Worm (Caenorhabditis elegans) whole organism, mixed stage, embryonic: ENCODE measurements around the gene srh-206.

Source experiments
- M03D4.4 ChIP-seq: sonication (generic microtip); optimal IDR thresholded peaks from 2 replicates; lab custom pipeline; 2017; ENCODE audit warnings: mild to moderate bottlenecking, missing genetic modification characterization, missing compliant biosample characterization
- bed-3 ChIP-seq: fragments of 200-800 bp; sonication (Bioruptor generic); optimal IDR thresholded peaks from 3 replicates; lab custom pipeline; 2018; ENCODE audit warnings: mild to moderate bottlenecking, missing genetic modification characterization, moderate library complexity, missing compliant biosample characterization
- blmp-1 ChIP-seq: fragments of 150-350 bp; optimal IDR thresholded peaks from 2 replicates; lab custom pipeline; 2014; ENCODE audit warnings: missing biosample characterization, missing genetic modification characterization
- ceh-39 ChIP-seq: fragments of 150-350 bp; optimal IDR thresholded peaks from 2 replicates; lab custom pipeline; 2014; ENCODE audit warnings: missing biosample characterization, missing genetic modification characterization
- ceh-43 ChIP-seq: fragments of 200-800 bp; sonication (Bioruptor generic); optimal IDR thresholded peaks from 2 replicates; lab custom pipeline; 2018; ENCODE audit warnings: mild to moderate bottlenecking, missing genetic modification characterization, moderate library complexity, missing compliant biosample characterization
- ceh-83 ChIP-seq: fragments of 200-800 bp; sonication (Bioruptor generic); optimal IDR thresholded peaks from 2 replicates; lab custom pipeline; 2018; ENCODE audit warnings: mild to moderate bottlenecking, missing genetic modification characterization, missing compliant biosample characterization
- ces-1 ChIP-seq: fragments of 150-350 bp; optimal IDR thresholded peaks from 2 replicates; lab custom pipeline; 2014; ENCODE audit warnings: missing biosample characterization, missing genetic modification reagents, missing genetic modification characterization
- cnd-1 ChIP-seq: fragments of 200-800 bp; sonication (Bioruptor generic); optimal IDR thresholded peaks from 2 replicates; lab custom pipeline; 2018; ENCODE audit warnings: mild to moderate bottlenecking, missing genetic modification characterization, missing compliant biosample characterization
- drap-1 ChIP-seq: fragments of 200-800 bp; sonication (Bioruptor generic); optimal IDR thresholded peaks from 3 replicates; lab custom pipeline; 2018; ENCODE audit warnings: mild to moderate bottlenecking, missing genetic modification characterization, missing compliant biosample characterization
- elt-3 ChIP-seq: fragments of 150-350 bp; optimal IDR thresholded peaks from 2 replicates; lab custom pipeline; 2014; ENCODE audit warnings: missing biosample characterization, missing genetic modification characterization
- flh-1 ChIP-seq: fragments of 200-800 bp; sonication (Bioruptor generic); optimal IDR thresholded peaks from 2 replicates; lab custom pipeline; 2018; ENCODE audit warnings: mild to moderate bottlenecking, missing genetic modification characterization, moderate library complexity, missing compliant biosample characterization
- ham-2 ChIP-seq: fragments of 200-800 bp; sonication (Bioruptor generic); optimal IDR thresholded peaks from 2 replicates; lab custom pipeline; 2018; ENCODE audit warnings: mild to moderate bottlenecking, missing genetic modification characterization, missing compliant biosample characterization
- hlh-1 ChIP-seq: fragments of 150-350 bp; optimal IDR thresholded peaks from 2 replicates; lab custom pipeline; 2014; ENCODE audit warnings: missing biosample characterization, missing genetic modification reagents, missing genetic modification characterization
- lin-13 ChIP-seq: fragments of 150-350 bp; optimal IDR thresholded peaks from 2 replicates; lab custom pipeline; 2014; ENCODE audit warnings: missing biosample characterization, missing genetic modification characterization
- lin-32 ChIP-seq: fragments of 200-800 bp; sonication (Bioruptor generic); optimal IDR thresholded peaks from 2 replicates; lab custom pipeline; 2018; ENCODE audit warnings: mild to moderate bottlenecking, missing genetic modification characterization, missing compliant biosample characterization
- lsy-2 ChIP-seq: fragments of 150-350 bp; optimal IDR thresholded peaks from 2 replicates; lab custom pipeline; 2014; ENCODE audit warnings: missing biosample characterization, missing genetic modification characterization
- mab-5 ChIP-seq: fragments of 150-350 bp; optimal IDR thresholded peaks from 2 replicates; lab custom pipeline; 2014; ENCODE audit warnings: missing biosample characterization, missing genetic modification characterization
- mep-1 ChIP-seq: fragments of 150-350 bp; optimal IDR thresholded peaks from 2 replicates; lab custom pipeline; 2017; ENCODE audit warnings: missing biosample characterization, missing genetic modification reagents, missing genetic modification characterization, inconsistent platforms
- mls-2 ChIP-seq: sonication (generic microtip); optimal IDR thresholded peaks from 2 replicates; lab custom pipeline; 2016; ENCODE audit warnings: mild to moderate bottlenecking, missing genetic modification characterization, moderate library complexity, missing compliant biosample characterization
- nhr-12 ChIP-seq: fragments of 150-350 bp; optimal IDR thresholded peaks from 2 replicates; lab custom pipeline; 2014; ENCODE audit warnings: missing biosample characterization, missing genetic modification characterization
- nhr-2 ChIP-seq: fragments of 150-350 bp; optimal IDR thresholded peaks from 2 replicates; lab custom pipeline; 2014; ENCODE audit warnings: missing biosample characterization, missing genetic modification characterization
- nhr-237 ChIP-seq: fragments of 150-350 bp; optimal IDR thresholded peaks from 2 replicates; lab custom pipeline; 2014; ENCODE audit warnings: missing biosample characterization, missing genetic modification characterization
- nhr-28 ChIP-seq: fragments of 150-350 bp; optimal IDR thresholded peaks from 2 replicates; lab custom pipeline; 2014; ENCODE audit warnings: missing biosample characterization, missing genetic modification characterization
- pha-4 ChIP-seq: fragments of 150-350 bp; optimal IDR thresholded peaks from 2 replicates; lab custom pipeline; 2018; ENCODE audit warnings: missing biosample characterization, missing genetic modification reagents, missing genetic modification characterization
- sem-2 ChIP-seq: fragments of 200-800 bp; sonication (Bioruptor generic); optimal IDR thresholded peaks from 2 replicates; lab custom pipeline; 2018; ENCODE audit warnings: mild to moderate bottlenecking, missing genetic modification characterization, missing compliant biosample characterization
- snpc-4 ChIP-seq: fragments of 150-350 bp; optimal IDR thresholded peaks from 2 replicates; lab custom pipeline; 2014; ENCODE audit warnings: missing biosample characterization, missing genetic modification characterization
- sptf-1 ChIP-seq: sonication (generic microtip); optimal IDR thresholded peaks from 2 replicates; lab custom pipeline; 2017; ENCODE audit warnings: mild to moderate bottlenecking, missing genetic modification characterization, moderate library complexity, missing compliant biosample characterization
- unc-39 ChIP-seq: fragments of 150-350 bp; optimal IDR thresholded peaks from 2 replicates; lab custom pipeline; 2014; ENCODE audit warnings: missing biosample characterization, missing genetic modification characterization
- unc-62 ChIP-seq: fragments of 150-350 bp; optimal IDR thresholded peaks from 2 replicates; lab custom pipeline; 2014; ENCODE audit warnings: missing biosample characterization, missing genetic modification reagents, missing genetic modification characterization
- zip-8 ChIP-seq: fragments of 150-350 bp; optimal IDR thresholded peaks from 2 replicates; lab custom pipeline; 2014; ENCODE audit warnings: missing biosample characterization, missing genetic modification characterization
- ztf-11 ChIP-seq: fragments of 150-350 bp; optimal IDR thresholded peaks from 2 replicates; lab custom pipeline; 2014; ENCODE audit warnings: missing biosample characterization, missing genetic modification characterization

srh-206 gene

DNA sequence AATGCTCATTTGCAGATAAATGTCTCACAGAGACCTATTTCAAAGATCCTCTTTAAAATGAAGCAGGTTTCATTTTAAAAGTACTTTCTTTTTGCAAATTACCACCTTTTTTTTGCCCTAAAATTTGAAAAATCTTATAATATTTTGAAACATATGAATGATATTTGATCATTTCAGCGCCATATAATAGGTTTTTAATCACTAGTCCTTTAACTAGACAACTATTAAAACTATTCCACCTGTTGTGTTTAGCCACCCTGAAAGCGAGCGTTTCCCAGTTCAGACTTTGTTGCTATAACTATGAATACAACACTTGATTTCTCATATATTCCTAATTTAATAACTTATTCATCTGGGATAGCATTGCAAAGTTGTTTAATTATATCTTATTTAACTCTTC is 37.1 kb upstream of the srh-206 start, which contains the start of gene srz-95:
srz-95 (plus strand) TSS at position 301 of the 400 bp plus-strand sequence.
- TF ChIP-seq lin-32 (GFP tag; lab: Kevin White, UChicago) (no peak), ceh-83 (GFP tag; lab: Kevin White, UChicago) (no peak), nhr-2 (no peak), bed-3 (GFP tag; lab: Kevin White, UChicago) (no peak), lsy-2 (tag; lab: Kevin White, UChicago) (no peak), pha-4 (tag; lab: Kevin White, UChicago) (no peak), unc-39 (no peak), ces-1 (GFP tag; lab: Kevin White, UChicago) (no peak), nhr-12 (tag; lab: Kevin White, UChicago) (no peak), snpc-4 (tag; lab: Kevin White, UChicago) (no peak), ceh-39 (tag; lab: Kevin White, UChicago) (no peak), unc-62 (no peak), ham-2 (GFP tag; lab: Kevin White, UChicago) (no peak), blmp-1 (tag; lab: Kevin White, UChicago) (no peak), ceh-43 (GFP tag; lab: Kevin White, UChicago) (no peak), sptf-1 (tag; lab: Kevin White, UChicago) (no peak), mab-5 (tag; lab: Kevin White, UChicago) (no peak)

DNA sequence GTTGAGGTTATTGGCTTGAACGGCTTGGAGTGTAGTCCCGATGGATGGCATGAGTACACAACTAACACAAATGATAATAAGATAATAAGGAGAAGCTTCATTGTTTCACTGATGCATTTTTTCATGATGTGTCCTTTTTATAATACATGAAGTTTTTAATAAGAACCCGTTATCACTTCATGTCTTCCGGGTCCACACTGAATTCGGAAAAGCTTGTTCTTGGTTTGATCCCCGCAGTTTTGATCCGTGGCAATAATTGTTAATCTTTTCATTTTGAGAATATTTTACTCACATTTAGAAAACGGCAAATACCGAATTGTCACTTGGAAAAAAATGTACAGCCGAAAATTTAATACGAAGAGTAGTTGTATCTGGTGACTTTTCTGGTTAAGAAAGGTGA is 33.9 kb upstream of the srh-206 start, which contains the start of gene Y102A5C.27:
Y102A5C.27 (minus strand) TSS at position 101 of the 400 bp plus-strand sequence.
- no peak for TF ChIP-seq nhr-28

DNA sequence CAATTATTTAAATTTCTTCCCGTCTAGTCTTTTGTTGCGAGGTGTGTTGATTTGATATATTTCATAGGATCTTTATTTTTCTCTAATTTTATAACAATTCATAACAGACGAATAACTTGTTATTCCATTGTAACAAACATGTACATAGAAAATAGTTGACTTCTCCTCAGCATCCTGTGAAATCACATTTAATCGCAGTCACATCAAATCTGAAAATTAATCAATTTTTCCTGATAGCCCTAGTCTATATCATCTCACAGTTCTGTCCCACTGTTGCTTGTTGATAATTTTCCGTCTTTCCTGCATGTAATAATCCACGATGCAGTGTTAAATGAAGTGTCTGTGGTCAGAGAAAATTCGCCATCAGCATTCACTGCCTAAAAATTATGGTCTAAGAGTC is 33.1 kb upstream of the srh-206 start:
- TF ChIP-seq pha-4 (tag; lab: Kevin White, UChicago) (no peak), elt-3 (tag; lab: Kevin White, UChicago) (no peak), ztf-11 (tag; lab: Kevin White, UChicago) (no peak), flh-1 (GFP tag; lab: Kevin White, UChicago) (no peak), mls-2 (tag; lab: Kevin White, UChicago) (no peak), sem-2 (no peak), mab-5 (tag; lab: Kevin White, UChicago) (no peak), lin-13 (tag; lab: Kevin White, UChicago) (no peak), drap-1 (no peak), M03D4.4 (tag; lab: Kevin White, UChicago) (no peak), zip-8 (tag; lab: Kevin White, UChicago) (no peak), unc-62 (no peak), nhr-2 (no peak), snpc-4 (tag; lab: Kevin White, UChicago) (no peak), unc-39 (no peak)
- TF ChIP-seq, all 35 proteins: peak for 0

DNA sequence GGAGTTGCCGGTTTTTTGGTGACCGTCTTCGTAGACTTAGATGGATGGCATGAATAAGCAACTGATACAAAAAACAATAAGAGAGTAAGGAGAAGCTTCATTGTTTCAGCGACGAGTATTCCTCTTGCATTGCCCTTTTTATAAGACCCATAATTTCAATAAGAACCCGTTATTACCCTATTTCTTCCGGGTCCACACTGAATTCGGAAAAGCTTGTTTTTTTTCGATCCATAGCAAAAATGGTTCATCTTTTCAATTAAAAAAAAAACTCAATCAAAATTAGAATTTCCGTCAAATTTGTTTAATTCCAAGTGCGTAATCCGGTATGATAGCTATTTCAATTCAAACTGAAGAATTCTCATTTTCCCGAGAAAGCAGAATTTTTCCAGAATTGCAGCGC is 32.4 kb upstream of the srh-206 start, which contains the start of gene Y102A5C.40:
Y102A5C.40 (minus strand) TSS at position 101 of the 400 bp plus-strand sequence.
- TF ChIP-seq unc-62, result no peak
- no peak for TF ChIP-seq nhr-237 (tag; lab: Kevin White, UChicago)
- TF ChIP-seq zip-8 (tag; lab: Kevin White, UChicago), result no peak
- no peak for TF ChIP-seq nhr-2
- no peak for TF ChIP-seq drap-1
- TF ChIP-seq mls-2 (tag; lab: Kevin White, UChicago), result no peak
- no peak for TF ChIP-seq sptf-1 (tag; lab: Kevin White, UChicago)
- TF ChIP-seq flh-1 (GFP tag; lab: Kevin White, UChicago), result no peak
- no peak for TF ChIP-seq nhr-28
- TF ChIP-seq ham-2 (GFP tag; lab: Kevin White, UChicago), result no peak
- no peak for TF ChIP-seq ceh-83 (GFP tag; lab: Kevin White, UChicago)
- no peak for TF ChIP-seq lsy-2 (tag; lab: Kevin White, UChicago)
- TF ChIP-seq elt-3 (tag; lab: Kevin White, UChicago), result no peak
- TF ChIP-seq ces-1 (GFP tag; lab: Kevin White, UChicago), result no peak
- TF ChIP-seq lin-32 (GFP tag; lab: Kevin White, UChicago), result no peak
- no peak for TF ChIP-seq pha-4 (tag; lab: Kevin White, UChicago)

DNA sequence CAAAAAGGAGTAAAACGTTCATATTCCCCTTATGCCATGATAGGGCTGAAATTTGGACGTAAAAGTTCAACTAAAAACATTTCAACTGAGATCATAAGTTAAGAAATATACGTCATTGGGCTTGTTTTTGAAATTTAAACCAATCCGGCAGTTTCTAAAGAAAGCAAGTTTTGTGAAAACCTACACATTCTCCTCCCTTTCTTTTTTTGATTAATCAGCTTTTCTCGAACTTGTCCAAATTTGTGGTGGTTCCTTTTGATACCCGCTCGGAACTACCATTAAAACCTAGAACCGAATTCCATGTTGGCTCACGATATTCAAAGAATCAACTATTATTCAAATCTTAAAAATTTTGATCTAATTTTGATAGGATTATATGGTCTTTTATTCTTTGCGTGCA is 25.7 kb upstream of the srh-206 start, which contains the start of gene srz-54:
srz-54 (plus strand) TSS at position 301 of the 400 bp plus-strand sequence.
- TF ChIP-seq ham-2 (GFP tag; lab: Kevin White, UChicago), result no peak
- no peak for TF ChIP-seq ceh-43 (GFP tag; lab: Kevin White, UChicago)
- TF ChIP-seq lin-13 (tag; lab: Kevin White, UChicago), result no peak
- TF ChIP-seq blmp-1 (tag; lab: Kevin White, UChicago), result no peak
- no peak for TF ChIP-seq unc-39
- no peak for TF ChIP-seq pha-4 (tag; lab: Kevin White, UChicago)
- TF ChIP-seq mep-1, result no peak
- no peak for TF ChIP-seq ztf-11 (tag; lab: Kevin White, UChicago)
- no peak for TF ChIP-seq nhr-12 (tag; lab: Kevin White, UChicago)
- no peak for TF ChIP-seq snpc-4 (tag; lab: Kevin White, UChicago)
- TF ChIP-seq nhr-2, result no peak
- no peak for TF ChIP-seq lin-32 (GFP tag; lab: Kevin White, UChicago)
- no peak for TF ChIP-seq mls-2 (tag; lab: Kevin White, UChicago)
- TF ChIP-seq bed-3 (GFP tag; lab: Kevin White, UChicago), result no peak
- no peak for TF ChIP-seq zip-8 (tag; lab: Kevin White, UChicago)
- no peak for TF ChIP-seq ces-1 (GFP tag; lab: Kevin White, UChicago)
- TF ChIP-seq cnd-1, result no peak
- no peak for TF ChIP-seq hlh-1 (tag; lab: Kevin White, UChicago)
